Fruit fly (Drosophila melanogaster): ENCODE measurements around the gene CG33257.
A peak's percentile ranks its signal among the peaks of the same experiment; 100 is the strongest.

DNA sequence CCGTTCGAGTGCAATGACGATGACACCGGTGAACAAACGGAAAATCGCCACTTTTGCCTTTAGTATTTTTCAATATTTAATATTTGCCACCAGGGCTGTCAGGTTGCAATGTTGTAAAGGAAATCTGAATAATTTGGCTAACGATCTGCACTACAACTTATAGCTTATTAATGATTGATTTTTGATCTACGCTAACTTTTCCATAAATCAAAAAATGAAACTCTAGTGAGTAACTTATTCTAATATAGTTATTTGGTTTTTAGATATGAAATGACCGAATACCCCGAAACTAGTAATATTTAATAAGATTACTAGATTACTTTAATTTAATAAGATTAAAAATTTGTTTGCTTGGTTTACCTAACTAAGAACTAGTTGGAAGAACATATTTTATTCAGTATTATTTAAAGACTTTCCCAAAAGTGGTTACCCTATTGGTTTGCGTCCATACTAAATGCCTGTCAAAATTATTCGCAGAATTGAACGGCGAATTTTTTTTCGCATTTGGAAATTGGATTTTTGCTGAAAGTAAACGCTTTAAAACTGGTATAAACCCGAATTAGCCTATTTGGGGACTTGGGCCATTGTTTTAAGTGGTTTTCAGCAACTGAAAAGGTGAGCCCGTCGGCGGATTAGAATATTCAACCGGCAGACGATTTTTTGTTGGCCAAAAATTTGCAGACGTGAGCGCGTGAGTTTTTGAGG is 39.9 kb downstream of the CG33257 start, which contains the start of the genes Agpat3 and RAF2:
- TF ChIP-seq Hr78 (GFP tag; optimal IDR thresholded peaks at IDR 0.05) (no peak), sage (GFP tag; optimal IDR thresholded peaks at IDR 0.05) (no peak), OdsH (GFP tag; optimal IDR thresholded peaks at IDR 0.05) (no peak), usp (GFP tag; optimal IDR thresholded peaks at IDR 0.05) (no peak), pan (optimal IDR thresholded peaks at IDR 0.05) (no peak), br (GFP tag; optimal IDR thresholded peaks at IDR 0.05) (no peak), woc (GFP tag; optimal IDR thresholded peaks at IDR 0.05) (peak; percentile 3), dmrt93B (GFP tag; optimal IDR thresholded peaks at IDR 0.05) (no peak), Myc (optimal IDR thresholded peaks at IDR 0.05) (no peak)

Data from whole organism, wandering third instar larva.